Fruit fly (Drosophila melanogaster) whole organism, embryonic: ENCODE measurements around the gene CG34284.

Experiments
- Atf6 ChIP-seq: fragments of 200-800 bp; sonication (Bioruptor generic); IDR thresholded peaks from 2 replicates; pipeline ENCODE4 v1.3.6; 2022; ENCODE audit warnings: missing biosample characterization, missing genetic modification characterization
- B-H2 ChIP-seq: fragments of 200-800 bp; sonication (Bioruptor generic); optimal IDR thresholded peaks from 2 replicates; lab custom pipeline; 2018; ENCODE audit warnings: missing biosample characterization, mild to moderate bottlenecking, missing genetic modification characterization
- Bgb ChIP-seq: fragments of 200-800 bp; sonication (Bioruptor generic); IDR thresholded peaks from 2 replicates; pipeline ENCODE4 v1.3.6; 2022; ENCODE audit warnings: missing biosample characterization, missing genetic modification characterization; ENCODE audit not compliant: partially characterized antibody
- BtbVII ChIP-seq: fragments of 200-800 bp; sonication (Bioruptor generic); optimal IDR thresholded peaks from 3 replicates; lab custom pipeline; 2017; ENCODE audit warnings: missing biosample characterization, mild to moderate bottlenecking, missing genetic modification characterization
- CG10431 ChIP-seq: fragments of 200-800 bp; sonication (Bioruptor generic); optimal IDR thresholded peaks from 3 replicates; lab custom pipeline; 2018; ENCODE audit warnings: missing biosample characterization, mild to moderate bottlenecking, missing genetic modification characterization
- CG11696 ChIP-seq: fragments of 200-800 bp; sonication (Bioruptor generic); IDR thresholded peaks from 2 replicates; pipeline ENCODE4 v1.3.6; 2022; ENCODE audit warnings: missing biosample characterization, missing genetic modification characterization
- CG1233 ChIP-seq: fragments of 200-800 bp; sonication (Bioruptor generic); optimal IDR thresholded peaks from 4 replicates; lab custom pipeline; 2018; ENCODE audit warnings: missing biosample characterization, mild to moderate bottlenecking, missing genetic modification characterization
- CG13296 ChIP-seq: fragments of 200-800 bp; sonication (Bioruptor generic); optimal IDR thresholded peaks from 3 replicates; lab custom pipeline; 2018; ENCODE audit warnings: missing biosample characterization, mild to moderate bottlenecking, missing genetic modification characterization
- CG15269 ChIP-seq: fragments of 200-800 bp; sonication (Bioruptor generic); optimal IDR thresholded peaks from 2 replicates; lab custom pipeline; 2018; ENCODE audit warnings: missing biosample characterization, mild to moderate bottlenecking, missing genetic modification characterization, moderate library complexity
- CG17359 ChIP-seq: fragments of 200-800 bp; sonication (Bioruptor generic); optimal IDR thresholded peaks from 3 replicates; lab custom pipeline; 2018; ENCODE audit warnings: missing biosample characterization, mild to moderate bottlenecking, missing genetic modification characterization, moderate library complexity
- CG33557 ChIP-seq: fragments of 200-800 bp; sonication (Bioruptor generic); optimal IDR thresholded peaks from 2 replicates; lab custom pipeline; 2019; ENCODE audit warnings: missing biosample characterization, mild to moderate bottlenecking, missing genetic modification characterization, moderate library complexity
- CG3407 ChIP-seq: fragments of 200-800 bp; sonication (Bioruptor generic); optimal IDR thresholded peaks from 2 replicates; lab custom pipeline; 2018; ENCODE audit warnings: missing biosample characterization, mild to moderate bottlenecking, missing genetic modification characterization
- CG34376 ChIP-seq: fragments of 200-800 bp; sonication (Bioruptor generic); optimal IDR thresholded peaks from 2 replicates; lab custom pipeline; 2018; ENCODE audit warnings: missing biosample characterization, mild to moderate bottlenecking, missing genetic modification characterization
- CG4282 ChIP-seq: fragments of 200-800 bp; sonication (Bioruptor generic); optimal IDR thresholded peaks from 2 replicates; lab custom pipeline; 2016; ENCODE audit warnings: missing biosample characterization, missing genetic modification characterization
- CG4424 ChIP-seq: fragments of 200-800 bp; sonication (Bioruptor generic); optimal IDR thresholded peaks from 3 replicates; lab custom pipeline; 2016; ENCODE audit warnings: missing biosample characterization, missing genetic modification characterization
- CG4854 ChIP-seq: fragments of 200-800 bp; sonication (Bioruptor generic); optimal IDR thresholded peaks from 2 replicates; lab custom pipeline; 2016; ENCODE audit warnings: missing biosample characterization, missing genetic modification characterization, inconsistent platforms
- CG6689 ChIP-seq: fragments of 200-800 bp; sonication (Bioruptor generic); IDR thresholded peaks from 2 replicates; pipeline ENCODE4 v1.3.6; 2022; ENCODE audit warnings: missing biosample characterization, missing genetic modification characterization
- CG6854 ChIP-seq: fragments of 200-800 bp; sonication (Bioruptor generic); optimal IDR thresholded peaks from 3 replicates; lab custom pipeline; 2017; ENCODE audit warnings: missing biosample characterization, mild to moderate bottlenecking, missing genetic modification characterization
- CG7987 ChIP-seq: fragments of 200-800 bp; sonication (Bioruptor generic); optimal IDR thresholded peaks from 2 replicates; lab custom pipeline; 2018; ENCODE audit warnings: missing biosample characterization, mild to moderate bottlenecking, missing genetic modification characterization, moderate library complexity
- Dll ChIP-seq: fragments of 200-800 bp; sonication (Bioruptor generic); IDR thresholded peaks from 4 replicates; pipeline ENCODE4 v1.3.6; 2022; ENCODE audit warnings: missing biosample characterization, missing genetic modification characterization; ENCODE audit not compliant: partially characterized antibody
- Dp ChIP-seq: fragments of 200-800 bp; sonication (Bioruptor generic); optimal IDR thresholded peaks from 2 replicates; lab custom pipeline; 2018; ENCODE audit warnings: missing biosample characterization, mild to moderate bottlenecking, missing genetic modification characterization, moderate library complexity
- Elba2 ChIP-seq: fragments of 200-800 bp; sonication (Bioruptor generic); optimal IDR thresholded peaks from 3 replicates; lab custom pipeline; 2016; ENCODE audit warnings: missing biosample characterization, missing genetic modification characterization
- Fer1 ChIP-seq: fragments of 200-800 bp; sonication (Bioruptor generic); optimal IDR thresholded peaks from 2 replicates; lab custom pipeline; 2017; ENCODE audit warnings: missing biosample characterization, mild to moderate bottlenecking, missing genetic modification characterization
- H15 ChIP-seq: fragments of 200-800 bp; sonication (Bioruptor generic); IDR thresholded peaks from 3 replicates; pipeline ENCODE4 v1.3.6; 2022; ENCODE audit warnings: missing biosample characterization, missing genetic modification characterization
- HHEX ChIP-seq: fragments of 200-800 bp; sonication (Bioruptor generic); optimal IDR thresholded peaks from 3 replicates; lab custom pipeline; 2017; ENCODE audit warnings: missing biosample characterization, mild to moderate bottlenecking, missing genetic modification characterization, missing genetic modification reagents
- Meics ChIP-seq: fragments of 200-800 bp; sonication (Bioruptor generic); optimal IDR thresholded peaks from 2 replicates; lab custom pipeline; 2017; ENCODE audit warnings: missing biosample characterization, mild to moderate bottlenecking, missing genetic modification characterization
- Poxn ChIP-seq: fragments of 200-800 bp; sonication (Bioruptor generic); IDR thresholded peaks from 2 replicates; pipeline ENCODE4 v1.3.6; 2022; ENCODE audit warnings: missing biosample characterization, missing genetic modification characterization
- Sry-β ChIP-seq: fragments of 200-800 bp; sonication (Bioruptor generic); optimal IDR thresholded peaks from 2 replicates; lab custom pipeline; 2018; ENCODE audit warnings: missing biosample characterization, mild to moderate bottlenecking, missing genetic modification characterization, moderate library complexity
- Sry-δ ChIP-seq: fragments of 200-800 bp; sonication (Bioruptor generic); optimal IDR thresholded peaks from 2 replicates; lab custom pipeline; 2016; ENCODE audit warnings: missing biosample characterization, missing genetic modification characterization
- Stat92E ChIP-seq, 3 experiments: fragments of >200 bp in 2 of 3; fragments of 200-800 bp in 1 of 3; sonication (Bioruptor generic) in 1 of 3; optimal IDR thresholded peaks; 2 replicates each; lab custom pipeline; 2017 to 2019; ENCODE audit warnings: missing biosample characterization in 3 of 3, missing genetic modification characterization in 3 of 3, mild to moderate bottlenecking in 1 of 3, moderate library complexity in 1 of 3
- Tbp ChIP-seq: fragments of >200 bp; optimal IDR thresholded peaks from 2 replicates; lab custom pipeline; 2018; ENCODE audit warnings: missing biosample characterization, missing genetic modification characterization
- Trl ChIP-seq, 3 experiments: fragments of >200 bp in 2 of 3; fragments of 200-800 bp in 1 of 3; sonication (Bioruptor generic) in 1 of 3; optimal IDR thresholded peaks; 2 replicates in 1 of 3; 3 replicates in 2 of 3; lab custom pipeline; 2016 to 2017; ENCODE audit warnings: missing biosample characterization in 1 of 3, missing genetic modification characterization in 1 of 3
- Xbp1 ChIP-seq: fragments of 200-800 bp; sonication (Bioruptor generic); optimal IDR thresholded peaks from 3 replicates; lab custom pipeline; 2016; ENCODE audit warnings: missing biosample characterization, mild to moderate bottlenecking, missing genetic modification characterization
- chinmo ChIP-seq: fragments of 200-800 bp; sonication (Bioruptor generic); IDR thresholded peaks from 4 replicates; pipeline ENCODE4 v1.3.6; 2022; ENCODE audit warnings: missing biosample characterization, missing genetic modification characterization; ENCODE audit not compliant: partially characterized antibody
- crp ChIP-seq, 2 experiments: fragments of 200-800 bp; sonication (Bioruptor generic); optimal IDR thresholded peaks; 2 replicates in 1 of 2; 3 replicates in 1 of 2; lab custom pipeline; 2017; ENCODE audit warnings: missing biosample characterization in 2 of 2, missing genetic modification characterization in 2 of 2, mild to moderate bottlenecking in 1 of 2, moderate library complexity in 1 of 2
- dan ChIP-seq: fragments of 200-800 bp; sonication (Bioruptor generic); IDR thresholded peaks from 2 replicates; pipeline ENCODE4 v1.3.6; 2022; ENCODE audit warnings: missing biosample characterization, missing genetic modification characterization
- gcm ChIP-seq: fragments of 200-800 bp; sonication (Bioruptor generic); optimal IDR thresholded peaks from 2 replicates; lab custom pipeline; 2019; ENCODE audit warnings: missing biosample characterization, mild to moderate bottlenecking, missing genetic modification characterization, moderate library complexity
- gfzf ChIP-seq: fragments of 200-800 bp; sonication (Bioruptor generic); optimal IDR thresholded peaks from 2 replicates; lab custom pipeline; 2016; ENCODE audit warnings: missing biosample characterization, mild to moderate bottlenecking, missing genetic modification characterization, moderate library complexity
- lab ChIP-seq: fragments of 200-800 bp; sonication (Bioruptor generic); optimal IDR thresholded peaks from 3 replicates; lab custom pipeline; 2017; ENCODE audit warnings: missing biosample characterization, missing genetic modification characterization, mild to moderate bottlenecking, moderate library complexity, missing genetic modification reagents
- lbe ChIP-seq: fragments of 200-800 bp; sonication (Bioruptor generic); optimal IDR thresholded peaks from 2 replicates; lab custom pipeline; 2016; ENCODE audit warnings: missing biosample characterization, mild to moderate bottlenecking, missing genetic modification characterization
- mirr ChIP-seq: fragments of 200-800 bp; sonication (Bioruptor generic); optimal IDR thresholded peaks from 3 replicates; lab custom pipeline; 2018; ENCODE audit warnings: missing biosample characterization, mild to moderate bottlenecking, missing genetic modification characterization
- rib ChIP-seq: fragments of 200-800 bp; sonication (Bioruptor generic); IDR thresholded peaks from 2 replicates; pipeline ENCODE4 v1.3.6; 2022; ENCODE audit warnings: missing biosample characterization, missing genetic modification characterization
- run ChIP-seq: fragments of 200-800 bp; sonication (Bioruptor generic); optimal IDR thresholded peaks from 3 replicates; lab custom pipeline; 2018; ENCODE audit warnings: missing biosample characterization, mild to moderate bottlenecking, missing genetic modification characterization
- scrt ChIP-seq: fragments of 200-800 bp; sonication (Bioruptor generic); optimal IDR thresholded peaks from 2 replicates; lab custom pipeline; 2018; ENCODE audit warnings: missing biosample characterization, mild to moderate bottlenecking, missing genetic modification characterization, moderate library complexity
- sd ChIP-seq: fragments of 200-800 bp; sonication (Bioruptor generic); optimal IDR thresholded peaks from 3 replicates; lab custom pipeline; 2018; ENCODE audit warnings: missing biosample characterization, mild to moderate bottlenecking, missing genetic modification characterization, moderate library complexity
- slbo ChIP-seq: fragments of 200-800 bp; sonication (Bioruptor generic); IDR thresholded peaks from 2 replicates; pipeline ENCODE4 v1.3.6; 2022; ENCODE audit warnings: missing biosample characterization, missing genetic modification characterization
- sug ChIP-seq: fragments of 200-800 bp; optimal IDR thresholded peaks from 2 replicates; lab custom pipeline; 2019; ENCODE audit warnings: missing biosample characterization, mild to moderate bottlenecking, missing genetic modification characterization, moderate library complexity
- vvl ChIP-seq: fragments of 200-800 bp; sonication (Bioruptor generic); IDR thresholded peaks from 2 replicates; pipeline ENCODE4 v1.3.6; 2022; ENCODE audit warnings: missing biosample characterization, missing genetic modification characterization

CG34284 gene

dm6 chr3R:18916715-18917253 lies 14.1 kb upstream of the CG34284 start (continued):
- TF ChIP-seq CG7987 (GFP tag; lab: Kevin White, UChicago) (peak; percentile 69), gfzf (no peak), Sry-δ (GFP tag; lab: Kevin White, UChicago) (peak; percentile 2), Stat92E (GFP tag; optimal IDR thresholded peaks at IDR 0.05; lab: Kevin White, UChicago) (peak in 1 of 3 experiments; percentile 54), slbo (GFP tag; lab: Robert Waterston, UW) (0 out of 2 replicates have a peak, but pooled peaks have one; percentile 15), Fer1 (GFP tag; lab: Kevin White, UChicago) (peak; percentile 35), lab (peak; percentile 77), scrt (peak; percentile 14), Dp (no peak), Tbp (GFP tag; lab: Kevin White, UChicago) (no peak), Poxn (GFP tag; lab: Robert Waterston, UW) (no peak), CG6689 (no peak), Elba2 (GFP tag; lab: Kevin White, UChicago) (no peak), CG3407 (GFP tag; lab: Kevin White, UChicago) (no peak), mirr (GFP tag; lab: Kevin White, UChicago) (peak; percentile 82), CG33557 (GFP tag; lab: Kevin White, UChicago) (no peak), CG4854 (no peak), crp (GFP tag; optimal IDR thresholded peaks at IDR 0.05; lab: Kevin White, UChicago) (no peak), HHEX (peak; percentile 32), CG6854 (no peak), vvl (GFP tag; lab: Robert Waterston, UW) (peak; percentile 21; the same call in 1 of the 2 replicates), CG13296 (GFP tag; lab: Kevin White, UChicago) (peak; percentile 25), chinmo (peak; percentile 93; the same call in 3 of the 4 replicates), CG10431 (GFP tag; lab: Kevin White, UChicago) (no peak), Trl (optimal IDR thresholded peaks at IDR 0.05; lab: Kevin White, UChicago) (peak; percentile 58 to 69), Trl (GFP tag; optimal IDR thresholded peaks at IDR 0.05; lab: Kevin White, UChicago) (no peak), dan (GFP tag; lab: Robert Waterston, UW) (no peak), CG4424 (GFP tag; lab: Kevin White, UChicago) (no peak), CG15269 (tag; lab: Kevin White, UChicago) (peak; percentile 44), rib (GFP tag; lab: Robert Waterston, UW) (peak; percentile 88), CG17359 (tag; lab: Kevin White, UChicago) (no peak), gcm (GFP tag; lab: Kevin White, UChicago) (peak; percentile 22), Sry-β (no peak), H15 (no peak), BtbVII (peak; percentile 27), CG1233 (GFP tag; lab: Kevin White, UChicago) (no peak), Meics (GFP tag; lab: Kevin White, UChicago) (peak; percentile 17), B-H2 (peak; percentile 57), CG34376 (peak; percentile 93), Dll (GFP tag; lab: Robert Waterston, UW) (no peak), CG11696 (GFP tag; lab: Robert Waterston, UW) (no peak), lbe (GFP tag; lab: Kevin White, UChicago) (peak; percentile 73), CG4282 (GFP tag; lab: Kevin White, UChicago) (no peak), sug (peak; percentile 93), sd (tag; lab: Kevin White, UChicago) (peak; percentile 83), run (tag; lab: Kevin White, UChicago) (no peak), Atf6 (peak; percentile 40; the same call in 1 of the 2 replicates), Bgb (0 out of 2 replicates have a peak, but pooled peaks have one; percentile 7), Xbp1 (GFP tag; lab: Kevin White, UChicago) (no peak)
